Worm (Caenorhabditis elegans) whole organism, L3 larva: ENCODE measurements around the gene acp-5.

ENCODE experiments used
- R02D3.7 ChIP-seq: fragments of 150-350 bp; optimal IDR thresholded peaks from 2 replicates; lab custom pipeline; 2014; ENCODE audit warnings: missing biosample characterization, missing genetic modification characterization
- ZK546.5 ChIP-seq: sonication (generic microtip); optimal IDR thresholded peaks from 2 replicates; lab custom pipeline; 2017; ENCODE audit warnings: missing biosample characterization, missing genetic modification characterization
- aly-2 ChIP-seq: fragments of 150-350 bp; optimal IDR thresholded peaks from 2 replicates; lab custom pipeline; 2014; ENCODE audit warnings: missing biosample characterization, missing genetic modification characterization
- ama-1 ChIP-seq: fragments of 150-350 bp; optimal IDR thresholded peaks from 2 replicates; lab custom pipeline; 2018
- ceh-16 ChIP-seq: sonication (generic microtip); optimal IDR thresholded peaks from 2 replicates; lab custom pipeline; 2017; ENCODE audit warnings: missing biosample characterization, missing genetic modification characterization
- ceh-28 ChIP-seq: fragments of 150-350 bp; optimal IDR thresholded peaks from 2 replicates; lab custom pipeline; 2014; ENCODE audit warnings: missing biosample characterization, missing genetic modification reagents, missing genetic modification characterization
- ceh-82 ChIP-seq: fragments of 150-350 bp; optimal IDR thresholded peaks from 2 replicates; lab custom pipeline; 2014; ENCODE audit warnings: missing biosample characterization, missing genetic modification characterization
- ceh-9 ChIP-seq: sonication (generic microtip); optimal IDR thresholded peaks from 2 replicates; lab custom pipeline; 2018; ENCODE audit warnings: missing biosample characterization, missing genetic modification characterization
- egl-27 ChIP-seq: sonication (generic microtip); optimal IDR thresholded peaks from 4 replicates; lab custom pipeline; 2017; ENCODE audit warnings: missing biosample characterization, missing genetic modification reagents, missing genetic modification characterization
- egl-5 ChIP-seq: fragments of 150-350 bp; optimal IDR thresholded peaks from 2 replicates; lab custom pipeline; 2017; ENCODE audit warnings: missing biosample characterization, missing genetic modification reagents, missing genetic modification characterization, inconsistent platforms
- elt-1 ChIP-seq: fragments of 150-350 bp; optimal IDR thresholded peaks from 2 replicates; lab custom pipeline; 2014; ENCODE audit warnings: missing biosample characterization, missing genetic modification characterization
- elt-2 ChIP-seq: sonication (generic microtip); optimal IDR thresholded peaks from 2 replicates; lab custom pipeline; 2016; ENCODE audit warnings: missing genetic modification reagents, mild to moderate bottlenecking, missing genetic modification characterization, missing compliant biosample characterization
- elt-3 ChIP-seq, 3 experiments: fragments of 150-350 bp in 1 of 3; sonication (generic microtip) in 2 of 3; optimal IDR thresholded peaks; 2 replicates in 2 of 3; 4 replicates in 1 of 3; lab custom pipeline; 2014 to 2017; ENCODE audit warnings: missing biosample characterization in 3 of 3, missing genetic modification characterization in 3 of 3
- eor-1 ChIP-seq, 2 experiments: fragments of 150-350 bp; optimal IDR thresholded peaks; 2 replicates each; lab custom pipeline; 2014 to 2018; ENCODE audit warnings: missing biosample characterization in 2 of 2, missing genetic modification characterization in 2 of 2
- fkh-10 ChIP-seq: sonication (generic microtip); optimal IDR thresholded peaks from 2 replicates; lab custom pipeline; 2017; ENCODE audit warnings: missing biosample characterization, missing genetic modification reagents, missing genetic modification characterization
- fkh-2 ChIP-seq: fragments of 150-350 bp; optimal IDR thresholded peaks from 2 replicates; lab custom pipeline; 2014; ENCODE audit warnings: missing biosample characterization, missing genetic modification reagents, missing genetic modification characterization
- fos-1 ChIP-seq: fragments of 150-350 bp; optimal IDR thresholded peaks from 2 replicates; lab custom pipeline; 2014; ENCODE audit warnings: missing biosample characterization, missing genetic modification characterization
- hmg-11 ChIP-seq: sonication (generic microtip); optimal IDR thresholded peaks from 2 replicates; lab custom pipeline; 2016; ENCODE audit warnings: missing genetic modification characterization, missing compliant biosample characterization
- jun-1 ChIP-seq: fragments of 150-350 bp; optimal IDR thresholded peaks from 2 replicates; lab custom pipeline; 2014; ENCODE audit warnings: missing biosample characterization, missing genetic modification reagents, missing genetic modification characterization
- lin-39 ChIP-seq: fragments of 150-350 bp; optimal IDR thresholded peaks from 2 replicates; lab custom pipeline; 2018; ENCODE audit warnings: missing biosample characterization, missing genetic modification reagents, missing genetic modification characterization
- lsy-12 ChIP-seq: sonication (generic microtip); optimal IDR thresholded peaks from 2 replicates; lab custom pipeline; 2016; ENCODE audit warnings: mild to moderate bottlenecking, missing genetic modification characterization, missing compliant biosample characterization
- mdl-1 ChIP-seq: fragments of 150-350 bp; optimal IDR thresholded peaks from 2 replicates; lab custom pipeline; 2014; ENCODE audit warnings: missing biosample characterization, missing genetic modification characterization
- mml-1 ChIP-seq: fragments of 150-350 bp; sonication (generic microtip); optimal IDR thresholded peaks from 3 replicates; lab custom pipeline; 2014; ENCODE audit warnings: missing biosample characterization, missing genetic modification characterization
- nfya-1 ChIP-seq: sonication (generic microtip); optimal IDR thresholded peaks from 2 replicates; lab custom pipeline; 2017; ENCODE audit warnings: missing genetic modification characterization, mild to moderate bottlenecking, missing compliant biosample characterization, antibody characterized with exemption, moderate library complexity; ENCODE audit not compliant: insufficient read depth
- nhr-11 ChIP-seq: fragments of 150-350 bp; optimal IDR thresholded peaks from 2 replicates; lab custom pipeline; 2014; ENCODE audit warnings: missing biosample characterization, missing genetic modification characterization
- nhr-12 ChIP-seq: fragments of 150-350 bp; optimal IDR thresholded peaks from 2 replicates; lab custom pipeline; 2014; ENCODE audit warnings: missing biosample characterization, missing genetic modification characterization
- nhr-23 ChIP-seq: fragments of 150-350 bp; optimal IDR thresholded peaks from 2 replicates; lab custom pipeline; 2014; ENCODE audit warnings: missing biosample characterization, missing genetic modification reagents, missing genetic modification characterization
- nhr-237 ChIP-seq: fragments of 150-350 bp; optimal IDR thresholded peaks from 2 replicates; lab custom pipeline; 2014; ENCODE audit warnings: missing biosample characterization, missing genetic modification characterization
- nhr-25 ChIP-seq: sonication (generic microtip); optimal IDR thresholded peaks from 2 replicates; lab custom pipeline; 2017; ENCODE audit warnings: missing biosample characterization, missing genetic modification characterization
- nhr-28 ChIP-seq: fragments of 150-350 bp; optimal IDR thresholded peaks from 2 replicates; lab custom pipeline; 2014; ENCODE audit warnings: missing biosample characterization, missing genetic modification characterization
- nhr-43 ChIP-seq: sonication (generic microtip); optimal IDR thresholded peaks from 2 replicates; lab custom pipeline; 2016; ENCODE audit warnings: mild to moderate bottlenecking, missing genetic modification characterization, missing compliant biosample characterization; ENCODE audit not compliant: poor library complexity, severe bottlenecking
- nhr-67 ChIP-seq: fragments of 150-350 bp; optimal IDR thresholded peaks from 2 replicates; lab custom pipeline; 2014; ENCODE audit warnings: missing biosample characterization, missing genetic modification characterization
- nhr-76 ChIP-seq: fragments of 150-350 bp; sonication (generic microtip); optimal IDR thresholded peaks from 5 replicates; lab custom pipeline; 2014; ENCODE audit warnings: missing biosample characterization, missing genetic modification characterization
- nhr-77 ChIP-seq: fragments of 150-350 bp; optimal IDR thresholded peaks from 2 replicates; lab custom pipeline; 2014; ENCODE audit warnings: missing biosample characterization, missing genetic modification characterization
- pha-4 ChIP-seq: fragments of 150-350 bp; optimal IDR thresholded peaks from 2 replicates; lab custom pipeline; 2014; ENCODE audit warnings: missing biosample characterization, missing genetic modification reagents, missing genetic modification characterization
- pqm-1 ChIP-seq: fragments of 150-350 bp; optimal IDR thresholded peaks from 2 replicates; lab custom pipeline; 2017; ENCODE audit warnings: missing biosample characterization, missing genetic modification characterization, inconsistent platforms
- sea-2 ChIP-seq: fragments of 150-350 bp; sonication (generic microtip); optimal IDR thresholded peaks from 4 replicates; lab custom pipeline; 2014; ENCODE audit warnings: missing biosample characterization, missing genetic modification reagents, missing genetic modification characterization
- skn-1 ChIP-seq: fragments of 150-350 bp; optimal IDR thresholded peaks from 2 replicates; lab custom pipeline; 2014; ENCODE audit warnings: missing biosample characterization, missing genetic modification characterization
- snpc-4 ChIP-seq: fragments of 150-350 bp; optimal IDR thresholded peaks from 2 replicates; lab custom pipeline; 2014; ENCODE audit warnings: missing biosample characterization, missing genetic modification characterization
- tbx-2 ChIP-seq: sonication (generic microtip); optimal IDR thresholded peaks from 2 replicates; lab custom pipeline; 2016; ENCODE audit warnings: mild to moderate bottlenecking, missing genetic modification characterization, missing compliant biosample characterization
- unc-39 ChIP-seq: sonication (generic microtip); optimal IDR thresholded peaks from 4 replicates; lab custom pipeline; 2017; ENCODE audit warnings: missing biosample characterization, missing genetic modification characterization
- unc-62 ChIP-seq: fragments of 150-350 bp; sonication (generic microtip); optimal IDR thresholded peaks from 4 replicates; lab custom pipeline; 2014; ENCODE audit warnings: missing biosample characterization, missing genetic modification reagents, missing genetic modification characterization
- zag-1 ChIP-seq: fragments of 150-350 bp; optimal IDR thresholded peaks from 2 replicates; lab custom pipeline; 2014; ENCODE audit warnings: missing biosample characterization, missing genetic modification characterization
- ztf-11 ChIP-seq: fragments of 150-350 bp; optimal IDR thresholded peaks from 2 replicates; lab custom pipeline; 2014; ENCODE audit warnings: missing biosample characterization, missing genetic modification characterization
- ztf-4 ChIP-seq: fragments of 150-350 bp; optimal IDR thresholded peaks from 2 replicates; lab custom pipeline; 2014; ENCODE audit warnings: missing biosample characterization, missing genetic modification characterization

The acp-5 gene

ce11 chrX:5826976-5827375, 2.3 kb upstream of the acp-5 start:
- TF ChIP-seq fkh-10 (GFP tag; lab: Kevin White, UChicago): no peak
- no peak for TF ChIP-seq fkh-2 (tag; lab: Kevin White, UChicago)
- no peak for TF ChIP-seq ztf-11 (tag; lab: Kevin White, UChicago)
- TF ChIP-seq egl-5: no peak
- no peak for TF ChIP-seq pqm-1 (tag; lab: Kevin White, UChicago)
- no peak for TF ChIP-seq snpc-4 (tag; lab: Kevin White, UChicago)
- no peak for TF ChIP-seq ceh-82 (tag; lab: Kevin White, UChicago)
- TF ChIP-seq nhr-12 (tag; lab: Kevin White, UChicago): no peak
- no peak for TF ChIP-seq lin-39
- TF ChIP-seq ZK546.5: no peak
- TF ChIP-seq hmg-11 (tag; lab: Kevin White, UChicago): no peak
- no peak for TF ChIP-seq nhr-43 (tag; lab: Kevin White, UChicago)
- no peak for TF ChIP-seq nhr-23
- TF ChIP-seq fos-1 (tag; lab: Kevin White, UChicago): no peak
- TF ChIP-seq aly-2 (tag; lab: Kevin White, UChicago): no peak
- no peak for TF ChIP-seq unc-62 (GFP tag; lab: Kevin White, UChicago)
- no peak for TF ChIP-seq nhr-67 (tag; lab: Kevin White, UChicago)
- no peak for TF ChIP-seq R02D3.7 (tag; lab: Kevin White, UChicago)

DNA sequence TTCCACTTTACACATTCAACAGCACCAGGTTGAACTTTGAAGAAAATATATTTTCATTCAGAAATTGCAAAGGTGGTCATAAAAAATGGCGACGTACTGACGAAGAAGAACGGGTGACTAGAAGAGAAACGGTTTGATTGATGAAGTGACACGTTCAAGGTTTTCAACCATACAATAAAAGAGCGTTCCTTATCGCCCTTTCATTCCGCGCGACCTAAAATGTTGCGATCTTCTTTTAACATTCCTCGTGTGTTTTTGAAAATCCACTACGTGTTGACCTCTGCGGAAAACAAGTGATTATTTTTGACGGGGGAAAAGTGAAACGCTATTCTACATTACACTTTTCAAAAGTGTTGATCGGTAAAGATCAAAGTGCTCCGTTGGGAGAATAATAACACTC, 1.1 kb upstream of the acp-5 start:
- TF ChIP-seq ceh-9 (tag; lab: Kevin White, UChicago) (no peak), nfya-1 (tag; lab: Kevin White, UChicago) (peak; percentile 17), fkh-10 (GFP tag; lab: Kevin White, UChicago) (no peak), elt-2 (no peak), ceh-16 (tag; lab: Kevin White, UChicago) (no peak), ZK546.5 (no peak), nhr-67 (tag; lab: Kevin White, UChicago) (no peak), aly-2 (tag; lab: Kevin White, UChicago) (no peak), nhr-77 (tag; lab: Kevin White, UChicago) (no peak), mdl-1 (tag; lab: Kevin White, UChicago) (no peak), nhr-25 (tag; lab: Kevin White, UChicago) (peak; percentile 95), ceh-82 (tag; lab: Kevin White, UChicago) (no peak), lsy-12 (tag; lab: Kevin White, UChicago) (no peak), skn-1 (tag; lab: Kevin White, UChicago) (no peak), nhr-76 (tag; lab: Kevin White, UChicago) (no peak), jun-1 (tag; lab: Kevin White, UChicago) (no peak), ztf-11 (tag; lab: Kevin White, UChicago) (no peak), hmg-11 (tag; lab: Kevin White, UChicago) (no peak), mml-1 (tag; lab: Kevin White, UChicago) (no peak), R02D3.7 (tag; lab: Kevin White, UChicago) (no peak), eor-1 (tag; optimal IDR thresholded peaks at IDR 0.05; lab: Kevin White, UChicago) (no peak), fos-1 (tag; lab: Kevin White, UChicago) (no peak), elt-1 (tag; lab: Kevin White, UChicago) (peak; percentile 36), snpc-4 (tag; lab: Kevin White, UChicago) (no peak), ceh-28 (tag; lab: Kevin White, UChicago) (no peak), tbx-2 (tag; lab: Kevin White, UChicago) (no peak), nhr-43 (tag; lab: Kevin White, UChicago) (peak; percentile 57), zag-1 (tag; lab: Kevin White, UChicago) (no peak), unc-62 (GFP tag; lab: Kevin White, UChicago) (peak; percentile 82), nhr-237 (tag; lab: Kevin White, UChicago) (no peak), lin-39 (no peak), nhr-11 (no peak), fkh-2 (tag; lab: Kevin White, UChicago) (no peak), egl-27 (no peak), pha-4 (tag; lab: Kevin White, UChicago) (no peak), pqm-1 (tag; lab: Kevin White, UChicago) (no peak), ztf-4 (tag; lab: Kevin White, UChicago) (no peak), ama-1 (lab: Kevin White, UChicago) (no peak), nhr-23 (peak; percentile 79), unc-39 (tag; lab: Kevin White, UChicago) (no peak), sea-2 (GFP tag; lab: Kevin White, UChicago) (no peak), elt-3 (tag; optimal IDR thresholded peaks at IDR 0.05; lab: Kevin White, UChicago) (peak in 1 of 3 experiments; percentile 3), nhr-12 (tag; lab: Kevin White, UChicago) (no peak), nhr-28 (tag; lab: Kevin White, UChicago) (no peak)
- TF ChIP-seq, all 47 proteins: peak for 7
